Worm (Caenorhabditis elegans): ENCODE data around the gene Y73B6BL.289.

Gene Y73B6BL.289

ce11 chrIV:6321667-6322066, 25.6 kb upstream of the Y73B6BL.289 start, which contains the start of gene Y73B6BL.29 (continued):
- TF ChIP-seq jun-1 (tag; optimal IDR thresholded peaks at IDR 0.05) (no peak), ctbp-1 (GFP tag; IDR thresholded peaks at IDR 0.05) (peak; percentile 51; the same call in 1 of the 2 replicates), duxl-1 (tag; optimal IDR thresholded peaks at IDR 0.05; ENCODE audit: poor library complexity) (peak; percentile 94), daf-12 (tag; optimal IDR thresholded peaks at IDR 0.05) (no peak), nhr-102 (tag; optimal IDR thresholded peaks at IDR 0.05) (peak; percentile 85), aly-2 (tag; optimal IDR thresholded peaks at IDR 0.05) (no peak), R02D3.7 (tag; optimal IDR thresholded peaks at IDR 0.05) (no peak), zip-2 (tag; optimal IDR thresholded peaks at IDR 0.05) (peak; percentile 72), lsy-2 (tag; optimal IDR thresholded peaks at IDR 0.05) (peak; percentile 68 to 96), zfp-3 (GFP tag; conservative IDR thresholded peaks at IDR 0.05) (no peak; the same call in 1 of the 2 replicates), lir-3 (tag; optimal IDR thresholded peaks at IDR 0.05) (peak; percentile 35), tra-1 (GFP tag; IDR thresholded peaks at IDR 0.05) (peak; percentile 76; the same call in 1 of the 2 replicates), Y105C5A.15 (GFP tag; IDR thresholded peaks at IDR 0.05) (no peak), daf-19 (GFP tag; conservative IDR thresholded peaks at IDR 0.05) (no peak), sdz-12 (GFP tag; optimal IDR thresholded peaks at IDR 0.05) (peak; percentile 90), fkh-10 (GFP tag; optimal IDR thresholded peaks at IDR 0.05) (peak; percentile 71), hlh-30 (tag; optimal IDR thresholded peaks at IDR 0.05; ENCODE audit: insufficient read depth) (peak; percentile 68), daf-8 (GFP tag; IDR thresholded peaks at IDR 0.05) (no peak), lim-7 (GFP tag; IDR thresholded peaks at IDR 0.05) (no peak), mdl-1 (tag; optimal IDR thresholded peaks at IDR 0.05) (peak in 1 of 2 experiments; percentile 44), T20F7.1 (GFP tag; optimal IDR thresholded peaks at IDR 0.05) (peak; percentile 71), spr-3 (GFP tag; optimal IDR thresholded peaks at IDR 0.05) (no peak), dmd-6 (GFP tag; IDR thresholded peaks at IDR 0.05) (peak; percentile 78), zfp-2 (tag; optimal IDR thresholded peaks at IDR 0.05) (peak; percentile 88), lin-13 (GFP tag; optimal IDR thresholded peaks at IDR 0.05) (peak; percentile 35), mes-2 (tag; optimal IDR thresholded peaks at IDR 0.05; ENCODE audit: poor library complexity, severe bottlenecking) (peak; percentile 100), ces-1 (GFP tag; optimal IDR thresholded peaks at IDR 0.05) (peak; percentile 15), F10B5.3 (tag; optimal IDR thresholded peaks at IDR 0.05) (peak; percentile 54), vab-7 (GFP tag; IDR thresholded peaks at IDR 0.05) (0 out of 2 replicates have a peak, but pooled peaks have one; percentile 22), hmg-1.1 (GFP tag; IDR thresholded peaks at IDR 0.05) (peak; percentile 74), tag-97 (GFP tag; IDR thresholded peaks at IDR 0.05) (0 out of 2 replicates have a peak, but pooled peaks have one; percentile 62), snpc-1.2 (GFP tag; IDR thresholded peaks at IDR 0.05) (peak; percentile 84), fos-1 (tag; optimal IDR thresholded peaks at IDR 0.05) (no peak), nhr-76 (tag; optimal IDR thresholded peaks at IDR 0.05) (no peak), aha-1 (tag) (peak; percentile 85), Y5F2A.4 (GFP tag; optimal IDR thresholded peaks at IDR 0.05) (no peak), nhr-77 (tag; optimal IDR thresholded peaks at IDR 0.05) (no peak), lin-29 (GFP tag; IDR thresholded peaks at IDR 0.05) (no peak), ceh-28 (tag; optimal IDR thresholded peaks at IDR 0.05) (no peak), F37D6.2 (tag; optimal IDR thresholded peaks at IDR 0.05) (peak; percentile 76), Y75B8A.6 (GFP tag; IDR thresholded peaks at IDR 0.05) (no peak), nhr-11 (tag; optimal IDR thresholded peaks at IDR 0.05) (no peak), ceh-62 (tag; optimal IDR thresholded peaks at IDR 0.05) (no peak), nhr-42 (GFP tag; IDR thresholded peaks at IDR 0.05) (no peak), snpc-4 (tag; optimal IDR thresholded peaks at IDR 0.05) (no peak), ceh-82 (tag; optimal IDR thresholded peaks at IDR 0.05) (no peak), F49E8.2 (tag; optimal IDR thresholded peaks at IDR 0.05; ENCODE audit: borderline replicate concordance) (peak; percentile 81), lin-1 (GFP tag; IDR thresholded peaks at IDR 0.05) (peak; percentile 29; the same call in 1 of the 2 replicates), ama-1 (optimal IDR thresholded peaks at IDR 0.05) (no peak), pqm-1 (tag; optimal IDR thresholded peaks at IDR 0.05) (no peak), dmd-8 (GFP tag; IDR thresholded peaks at IDR 0.05) (no peak), ZK546.5 (tag; optimal IDR thresholded peaks at IDR 0.05) (peak; percentile 43 to 51)

Data from whole organism, L4 larva.